Worm (Caenorhabditis elegans) whole organism, L4 larva: ENCODE measurements around the gene col-144.
A peak's percentile ranks its signal among the peaks of the same experiment; 100 is the strongest.

Experiments used
- F37D6.2 ChIP-seq: sonication (generic microtip); optimal IDR thresholded peaks from 2 replicates; lab custom pipeline; 2016; ENCODE audit warnings: mild to moderate bottlenecking, missing genetic modification characterization, missing compliant biosample characterization
- F49E8.2 ChIP-seq: sonication (generic microtip); optimal IDR thresholded peaks from 2 replicates; lab custom pipeline; 2016; ENCODE audit warnings: missing compliant biosample characterization, mild to moderate bottlenecking, missing genetic modification characterization, borderline replicate concordance
- R02D3.7 ChIP-seq: fragments of 150-350 bp; sonication (generic microtip); optimal IDR thresholded peaks from 3 replicates; lab custom pipeline; 2014; ENCODE audit warnings: missing biosample characterization, missing genetic modification characterization
- T20F7.1 ChIP-seq: fragments of 200-800 bp; sonication (Bioruptor generic); optimal IDR thresholded peaks from 2 replicates; lab custom pipeline; 2018; ENCODE audit warnings: mild to moderate bottlenecking, missing genetic modification characterization, missing compliant biosample characterization
- T26A8.4 ChIP-seq: fragments of 200-800 bp; sonication (Bioruptor generic); IDR thresholded peaks from 2 replicates; pipeline ENCODE4 v1.3.6; 2022; ENCODE audit warnings: missing genetic modification characterization, missing compliant biosample characterization
- aha-1 ChIP-seq: fragments of 150-350 bp; peaks from one replicate; lab custom pipeline; 2014; ENCODE audit warnings: missing biosample characterization, missing genetic modification characterization
- ama-1 ChIP-seq: fragments of 150-350 bp; optimal IDR thresholded peaks from 2 replicates; lab custom pipeline; 2014; ENCODE audit warnings: inconsistent platforms, mixed read lengths
- ceh-82 ChIP-seq: sonication (generic microtip); optimal IDR thresholded peaks from 2 replicates; lab custom pipeline; 2017; ENCODE audit warnings: missing biosample characterization, missing genetic modification characterization
- ces-1 ChIP-seq: fragments of 150-350 bp; sonication (generic microtip); optimal IDR thresholded peaks from 4 replicates; lab custom pipeline; 2014; ENCODE audit warnings: missing biosample characterization, missing genetic modification reagents, missing genetic modification characterization
- daf-16 ChIP-seq, 3 experiments: sonication (generic microtip); optimal IDR thresholded peaks; 2 replicates each; lab custom pipeline; 2016 to 2017; ENCODE audit warnings: missing genetic modification characterization in 3 of 3, missing genetic modification reagents in 3 of 3, mild to moderate bottlenecking in 2 of 3, missing compliant biosample characterization in 2 of 3, missing biosample characterization in 1 of 3, moderate library complexity in 1 of 3
- daf-19 ChIP-seq: fragments of 200-800 bp; sonication (Bioruptor generic); conservative IDR thresholded peaks from 2 replicates; pipeline ENCODE4 v1.3.6; 2022; ENCODE audit warnings: missing genetic modification characterization, missing compliant biosample characterization
- dmd-6 ChIP-seq: fragments of 200-800 bp; sonication (Bioruptor generic); IDR thresholded peaks from 2 replicates; pipeline ENCODE4 v1.3.6; 2022; ENCODE audit warnings: missing genetic modification reagents, missing genetic modification characterization, missing compliant biosample characterization
- dmd-8 ChIP-seq: fragments of 200-800 bp; sonication (Bioruptor generic); IDR thresholded peaks from 2 replicates; pipeline ENCODE4 v1.3.6; 2022; ENCODE audit warnings: missing genetic modification characterization, missing compliant biosample characterization
- dmd-9 ChIP-seq: fragments of 200-800 bp; sonication (Bioruptor generic); IDR thresholded peaks from 2 replicates; pipeline ENCODE4 v1.3.6; 2022; ENCODE audit warnings: missing genetic modification reagents, missing genetic modification characterization, missing compliant biosample characterization
- hlh-11 ChIP-seq: fragments of 200-800 bp; sonication (Bioruptor generic); optimal IDR thresholded peaks from 2 replicates; lab custom pipeline; 2018; ENCODE audit warnings: mild to moderate bottlenecking, missing genetic modification characterization, missing compliant biosample characterization
- hlh-30 ChIP-seq: sonication (generic microtip); optimal IDR thresholded peaks from 2 replicates; lab custom pipeline; 2017; ENCODE audit warnings: antibody characterized with exemption, mild to moderate bottlenecking, missing genetic modification characterization, missing compliant biosample characterization; ENCODE audit not compliant: insufficient read depth
- hmg-1.1 ChIP-seq: fragments of 200-800 bp; sonication (Bioruptor generic); IDR thresholded peaks from 2 replicates; pipeline ENCODE4 v1.3.6; 2022; ENCODE audit warnings: missing genetic modification reagents, missing genetic modification characterization, missing compliant biosample characterization
- jun-1 ChIP-seq: fragments of 150-350 bp; optimal IDR thresholded peaks from 2 replicates; lab custom pipeline; 2014; ENCODE audit warnings: missing biosample characterization, missing genetic modification reagents, missing genetic modification characterization
- lim-7 ChIP-seq: fragments of 200-800 bp; sonication (Bioruptor generic); IDR thresholded peaks from 2 replicates; pipeline ENCODE4 v1.3.6; 2022; ENCODE audit warnings: missing genetic modification characterization, missing compliant biosample characterization
- lin-15B ChIP-seq: fragments of 150-350 bp; sonication (generic microtip); optimal IDR thresholded peaks from 3 replicates; lab custom pipeline; 2014; ENCODE audit warnings: missing biosample characterization, missing genetic modification characterization
- lin-29 ChIP-seq: fragments of 200-800 bp; sonication (Bioruptor generic); IDR thresholded peaks from 2 replicates; pipeline ENCODE4 v1.3.6; 2022; ENCODE audit warnings: missing genetic modification reagents, missing genetic modification characterization, missing compliant biosample characterization
- lin-39 ChIP-seq: fragments of 150-350 bp; optimal IDR thresholded peaks from 2 replicates; lab custom pipeline; 2014; ENCODE audit warnings: missing biosample characterization, missing genetic modification reagents, missing genetic modification characterization
- lir-3 ChIP-seq: sonication (generic microtip); optimal IDR thresholded peaks from 2 replicates; lab custom pipeline; 2016; ENCODE audit warnings: mild to moderate bottlenecking, missing genetic modification characterization, missing compliant biosample characterization
- mdt-29 ChIP-seq: fragments of 200-800 bp; sonication (Bioruptor generic); IDR thresholded peaks from 2 replicates; pipeline ENCODE4 v1.3.6; 2022; ENCODE audit warnings: missing genetic modification reagents, missing genetic modification characterization, missing compliant biosample characterization
- mep-1 ChIP-seq: fragments of 150-350 bp; sonication (generic microtip); optimal IDR thresholded peaks from 3 replicates; lab custom pipeline; 2014; ENCODE audit warnings: missing biosample characterization, missing genetic modification characterization
- nhr-111 ChIP-seq: fragments of 200-800 bp; sonication (Bioruptor generic); optimal IDR thresholded peaks from 2 replicates; lab custom pipeline; 2018; ENCODE audit warnings: mild to moderate bottlenecking, missing genetic modification characterization, missing compliant biosample characterization
- nhr-25 ChIP-seq: sonication (generic microtip); optimal IDR thresholded peaks from 2 replicates; lab custom pipeline; 2017; ENCODE audit warnings: missing genetic modification characterization, mild to moderate bottlenecking, missing compliant biosample characterization, antibody characterized with exemption, moderate library complexity, borderline replicate concordance; ENCODE audit not compliant: insufficient read depth
- nhr-28 ChIP-seq: fragments of 150-350 bp; optimal IDR thresholded peaks from 2 replicates; lab custom pipeline; 2014; ENCODE audit warnings: missing biosample characterization, missing genetic modification characterization
- nhr-41 ChIP-seq: fragments of 200-800 bp; sonication (Bioruptor generic); IDR thresholded peaks from 2 replicates; pipeline ENCODE4 v1.3.6; 2022; ENCODE audit warnings: missing genetic modification reagents, missing genetic modification characterization, missing compliant biosample characterization
- nhr-42 ChIP-seq: fragments of 200-800 bp; sonication (Bioruptor generic); IDR thresholded peaks from 2 replicates; pipeline ENCODE4 v1.3.6; 2022; ENCODE audit warnings: missing genetic modification characterization, missing compliant biosample characterization
- pha-4 ChIP-seq, 2 experiments: fragments of 150-350 bp in 1 of 2; fragments of 200-800 bp in 1 of 2; sonication (Bioruptor generic) in 1 of 2; IDR thresholded peaks in 1 of 2; optimal IDR thresholded peaks in 1 of 2; 2 replicates each; pipeline versions ENCODE4 v1.3.6 to Lab custom; 2014 to 2022; ENCODE audit warnings: missing genetic modification characterization in 2 of 2, missing genetic modification reagents in 2 of 2, missing biosample characterization in 1 of 2, missing compliant biosample characterization in 1 of 2
- php-3 ChIP-seq: fragments of 200-800 bp; sonication (Bioruptor generic); IDR thresholded peaks from 2 replicates; pipeline ENCODE4 v1.3.6; 2022; ENCODE audit warnings: missing genetic modification reagents, missing genetic modification characterization, missing compliant biosample characterization
- snpc-1.2 ChIP-seq: fragments of 200-800 bp; sonication (Bioruptor generic); IDR thresholded peaks from 2 replicates; pipeline ENCODE4 v1.3.6; 2022; ENCODE audit warnings: missing genetic modification reagents, missing genetic modification characterization, missing compliant biosample characterization
- spr-1 ChIP-seq: sonication (generic microtip); optimal IDR thresholded peaks from 2 replicates; lab custom pipeline; 2016; ENCODE audit warnings: mild to moderate bottlenecking, missing genetic modification characterization, missing compliant biosample characterization
- unc-130 ChIP-seq: sonication (generic microtip); optimal IDR thresholded peaks from 2 replicates; lab custom pipeline; 2016; ENCODE audit warnings: missing genetic modification reagents, missing genetic modification characterization, missing compliant biosample characterization
- unc-62 ChIP-seq, 3 experiments: fragments of 150-350 bp in 1 of 3; sonication (generic microtip); optimal IDR thresholded peaks in 2 of 3; peaks in 1 of 3; 1 replicate in 1 of 3; 2 replicates in 2 of 3; lab custom pipeline; 2014 to 2017; ENCODE audit warnings: missing biosample characterization in 3 of 3, missing genetic modification characterization in 3 of 3, missing genetic modification reagents in 3 of 3, missing genotype in 1 of 3
- ztf-7 ChIP-seq: fragments of 150-350 bp; optimal IDR thresholded peaks from 2 replicates; lab custom pipeline; 2014; ENCODE audit warnings: missing biosample characterization, missing genetic modification characterization

The col-144 gene

ce11 chrV:9168089-9168488 lies 7.6 kb upstream of the col-144 start, which contains the start of gene B0222.11:
B0222.11 (minus strand) TSS chrV:9168189.
- TF ChIP-seq R02D3.7 (no peak), dmd-6 (no peak), jun-1 (tag; lab: Kevin White, UChicago) (no peak), nhr-111 (no peak), spr-1 (tag; lab: Kevin White, UChicago) (no peak), dmd-9 (no peak), T26A8.4 (no peak), hlh-30 (tag; lab: Kevin White, UChicago) (no peak), ztf-7 (tag; lab: Kevin White, UChicago) (no peak), T20F7.1 (GFP tag; lab: Kevin White, UChicago) (no peak), dmd-8 (GFP tag; lab: Robert Waterston, UW) (no peak), lin-39 (no peak), lir-3 (no peak), F37D6.2 (no peak), lim-7 (GFP tag; lab: Robert Waterston, UW) (no peak), php-3 (GFP tag; lab: Robert Waterston, UW) (no peak), F49E8.2 (tag; lab: Kevin White, UChicago) (no peak), mdt-29 (GFP tag; lab: Robert Waterston, UW) (no peak), ces-1 (GFP tag; lab: Kevin White, UChicago) (no peak)

ce11 chrV:9166306-9166705 lies 5.9 kb upstream of the col-144 start:
- no peak for TF ChIP-seq nhr-41
- TF ChIP-seq daf-16 (GFP tag; optimal IDR thresholded peaks at IDR 0.05; lab: Kevin White, UChicago): no peak
- no peak for TF ChIP-seq daf-16 (tag; optimal IDR thresholded peaks at IDR 0.05; lab: Kevin White, UChicago)
- peak; percentile 19 for TF ChIP-seq nhr-28 (tag; lab: Kevin White, UChicago)
- peak in 1 of 2 experiments; percentile 89 for TF ChIP-seq unc-62 (GFP tag; optimal IDR thresholded peaks at IDR 0.05 in 1 of 2; lab: Kevin White, UChicago)
- no peak for TF ChIP-seq unc-62 (tag; optimal IDR thresholded peaks at IDR 0.05; lab: Kevin White, UChicago)
- no peak for TF ChIP-seq daf-19
- peak; percentile 22 for TF ChIP-seq aha-1 (tag; lab: Kevin White, UChicago)
- peak; percentile 13 for TF ChIP-seq nhr-25 (tag; lab: Kevin White, UChicago)
- TF ChIP-seq ceh-82 (tag; lab: Kevin White, UChicago): no peak

DNA sequence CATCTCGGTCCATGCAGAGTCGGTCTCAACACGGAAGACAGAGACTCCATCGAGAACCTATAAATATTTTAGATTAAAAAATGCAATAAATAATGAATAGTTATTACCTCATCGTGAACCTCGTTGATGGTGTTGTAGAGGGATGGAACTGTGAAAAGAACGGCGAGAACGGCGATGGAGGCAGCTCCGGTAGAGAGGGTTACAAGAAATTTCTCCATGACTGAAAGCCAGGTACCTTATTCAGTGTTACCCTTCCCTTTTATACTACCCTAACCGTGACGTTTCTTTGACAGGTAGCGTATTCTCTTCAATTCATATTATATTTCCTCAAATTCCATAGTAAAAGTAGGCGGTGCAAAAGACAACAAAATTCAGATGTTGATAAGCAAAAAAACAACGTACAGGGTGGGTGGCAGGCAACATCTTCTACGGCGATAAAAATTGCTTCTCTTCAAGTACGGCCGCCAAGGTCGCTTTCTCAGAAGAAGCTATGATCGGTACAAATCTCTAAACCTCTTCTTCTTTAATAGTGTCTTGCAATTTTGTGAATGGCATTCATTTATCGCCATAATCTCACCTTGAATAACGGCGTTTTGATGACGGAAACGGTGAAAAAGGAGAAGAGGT lies 4.7 kb upstream of the col-144 start, which contains the start of gene col-10:
col-10 (minus strand) TSS at position 235 of the 627 bp plus-strand sequence.
- TF ChIP-seq snpc-1.2 (peak; percentile 35; the same call in 1 of the 2 replicates), lin-15B (tag; lab: Kevin White, UChicago) (no peak), unc-62 (GFP tag; optimal IDR thresholded peaks at IDR 0.05 in 1 of 2; lab: Kevin White, UChicago) (peak in 1 of 2 experiments; percentile 66), unc-62 (tag; optimal IDR thresholded peaks at IDR 0.05; lab: Kevin White, UChicago) (no peak), nhr-28 (tag; lab: Kevin White, UChicago) (peak; percentile 41), hlh-11 (peak; percentile 6), ama-1 (lab: Kevin White, UChicago) (peak; percentile 95), hmg-1.1 (GFP tag; lab: Robert Waterston, UW) (no peak), nhr-42 (0 out of 2 replicates have a peak, but pooled peaks have one; percentile 18), lin-29 (no peak), nhr-25 (tag; lab: Kevin White, UChicago) (peak; percentile 76), nhr-111 (no peak), pha-4 (GFP tag; IDR thresholded peaks at IDR 0.05; lab: Robert Waterston, UW) (no peak), pha-4 (tag; optimal IDR thresholded peaks at IDR 0.05; lab: Kevin White, UChicago) (no peak), mep-1 (tag; lab: Kevin White, UChicago) (peak; percentile 3), unc-130 (no peak), T26A8.4 (0 out of 2 replicates have a peak, but pooled peaks have one; percentile 33)
- TF ChIP-seq, all 104 proteins: peak for 9
